Fruit fly (Drosophila melanogaster) whole organism, embryonic: ENCODE results near the gene TfIIA-S.

Source experiments
- BtbVII ChIP-seq: fragments of 200-800 bp; sonication (Bioruptor generic); optimal IDR thresholded peaks from 3 replicates; lab custom pipeline; 2017; ENCODE audit warnings: missing biosample characterization, mild to moderate bottlenecking, missing genetic modification characterization
- CG13624 ChIP-seq: fragments of 200-800 bp; sonication (Bioruptor generic); optimal IDR thresholded peaks from 2 replicates; lab custom pipeline; 2016; ENCODE audit warnings: missing biosample characterization, missing genetic modification characterization
- CG31441 ChIP-seq: fragments of 200-800 bp; sonication (Bioruptor generic); IDR thresholded peaks from 2 replicates; pipeline ENCODE4 v1.3.6; 2022; ENCODE audit warnings: missing biosample characterization, missing genetic modification characterization
- CG8281 ChIP-seq: fragments of 200-800 bp; sonication (Bioruptor generic); optimal IDR thresholded peaks from 2 replicates; lab custom pipeline; 2018; ENCODE audit warnings: missing biosample characterization, mild to moderate bottlenecking, missing genetic modification characterization, moderate library complexity
- Dref ChIP-seq: fragments of 200-800 bp; sonication (Bioruptor generic); IDR thresholded peaks from 2 replicates; pipeline ENCODE4 v1.3.6; 2022; ENCODE audit warnings: missing biosample characterization, missing genetic modification characterization
- Gug ChIP-seq: fragments of 200-800 bp; sonication (Bioruptor generic); IDR thresholded peaks from 4 replicates; pipeline ENCODE4 v1.3.6; 2022; ENCODE audit warnings: missing biosample characterization, missing genetic modification characterization
- Tbp ChIP-seq: fragments of >200 bp; optimal IDR thresholded peaks from 2 replicates; lab custom pipeline; 2018; ENCODE audit warnings: missing biosample characterization, missing genetic modification characterization
- Xrp1 ChIP-seq: fragments of 200-800 bp; sonication (Bioruptor generic); IDR thresholded peaks from 2 replicates; pipeline ENCODE4 v1.3.6; 2022; ENCODE audit warnings: missing biosample characterization, missing genetic modification characterization
- ap ChIP-seq: fragments of 200-800 bp; sonication (Bioruptor generic); IDR thresholded peaks from 2 replicates; pipeline ENCODE4 v1.3.6; 2022; ENCODE audit warnings: missing biosample characterization, missing genetic modification characterization
- chif ChIP-seq, 2 experiments: fragments of 200-800 bp; sonication (Bioruptor generic); optimal IDR thresholded peaks; 3 replicates each; lab custom pipeline; 2016; ENCODE audit warnings: missing biosample characterization in 2 of 2, missing genetic modification characterization in 2 of 2
- nerfin-2 ChIP-seq: fragments of 200-800 bp; sonication (Bioruptor generic); IDR thresholded peaks from 2 replicates; pipeline ENCODE4 v1.3.6; 2022; ENCODE audit warnings: missing biosample characterization, missing genetic modification characterization; ENCODE audit not compliant: partially characterized antibody
- tll ChIP-seq, 2 experiments: fragments of 200-800 bp in 1 of 2; fragments of >200 bp in 1 of 2; sonication (Bioruptor generic) in 1 of 2; optimal IDR thresholded peaks; 2 replicates each; lab custom pipeline; 2017 to 2019; ENCODE audit warnings: missing biosample characterization in 2 of 2, missing genetic modification characterization in 2 of 2, mild to moderate bottlenecking in 1 of 2, moderate library complexity in 1 of 2

DNA sequence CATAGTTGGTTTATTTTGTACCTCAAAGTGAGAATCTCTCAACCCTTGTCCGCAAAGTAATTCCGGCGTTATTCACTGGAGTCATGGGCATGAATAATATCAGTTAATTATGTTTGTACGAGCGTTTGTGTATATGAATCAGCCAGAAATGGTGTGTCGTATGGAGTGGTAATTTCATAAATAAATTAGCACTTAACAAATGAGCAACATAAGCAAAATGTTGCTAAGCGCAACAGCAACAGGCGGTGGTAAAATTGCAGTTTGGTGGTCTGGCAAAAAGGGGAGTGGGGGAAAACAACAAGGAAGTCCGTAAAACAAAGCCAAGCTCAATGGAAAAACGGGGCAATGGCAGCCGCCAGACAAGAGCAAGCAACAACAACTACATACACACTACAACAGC, 5.2 kb downstream of the TfIIA-S start:
- TF ChIP-seq CG13624 (no peak), Gug (no peak), nerfin-2 (GFP tag; lab: Robert Waterston, UW) (no peak), BtbVII (no peak), CG31441 (no peak), Xrp1 (GFP tag; lab: Robert Waterston, UW) (no peak), Tbp (GFP tag; lab: Kevin White, UChicago) (no peak), Dref (GFP tag; lab: Robert Waterston, UW) (no peak), ap (GFP tag; lab: Robert Waterston, UW) (no peak), tll (GFP tag; optimal IDR thresholded peaks at IDR 0.05; lab: Kevin White, UChicago) (no peak), chif (GFP tag; optimal IDR thresholded peaks at IDR 0.05; lab: Kevin White, UChicago) (no peak), CG8281 (tag; lab: Kevin White, UChicago) (no peak)
